Worm (Caenorhabditis elegans) whole organism, early embryonic: ENCODE results near the gene F09B9.5.

Experiments
- B0310.2 ChIP-seq: sonication (generic microtip); optimal IDR thresholded peaks from 2 replicates; lab custom pipeline; 2016; ENCODE audit warnings: mild to moderate bottlenecking, missing genetic modification characterization, missing compliant biosample characterization
- F13C5.2 ChIP-seq: sonication (generic microtip); optimal IDR thresholded peaks from 2 replicates; lab custom pipeline; 2017; ENCODE audit warnings: mild to moderate bottlenecking, missing genetic modification characterization, inconsistent platforms, missing compliant biosample characterization
- aly-1 ChIP-seq: sonication (generic microtip); optimal IDR thresholded peaks from 2 replicates; lab custom pipeline; 2016; ENCODE audit warnings: missing genetic modification characterization, missing compliant biosample characterization
- ama-1 ChIP-seq: fragments of 150-350 bp; optimal IDR thresholded peaks from 2 replicates; lab custom pipeline; 2014
- ceh-13 ChIP-seq: fragments of 200-800 bp; sonication (Bioruptor generic); optimal IDR thresholded peaks from 2 replicates; lab custom pipeline; 2018; ENCODE audit warnings: mild to moderate bottlenecking, missing genetic modification characterization, missing compliant biosample characterization
- ceh-36 ChIP-seq: sonication (generic microtip); optimal IDR thresholded peaks from 2 replicates; lab custom pipeline; 2016; ENCODE audit warnings: missing genetic modification characterization, inconsistent platforms, missing compliant biosample characterization
- ets-7 ChIP-seq: sonication (generic microtip); optimal IDR thresholded peaks from 2 replicates; lab custom pipeline; 2016; ENCODE audit warnings: missing genotype, missing genetic modification characterization, missing compliant biosample characterization
- flt-1 ChIP-seq: fragments of 200-800 bp; sonication (Bioruptor generic); IDR thresholded peaks from 2 replicates; pipeline ENCODE4 v1.3.6; 2022; ENCODE audit warnings: missing genetic modification characterization, missing compliant biosample characterization
- hmbx-1 ChIP-seq: sonication (generic microtip); optimal IDR thresholded peaks from 2 replicates; lab custom pipeline; 2016; ENCODE audit warnings: mild to moderate bottlenecking, missing genetic modification characterization, missing compliant biosample characterization
- hmg-4 ChIP-seq: fragments of 200-800 bp; sonication (Bioruptor generic); optimal IDR thresholded peaks from 2 replicates; lab custom pipeline; 2018; ENCODE audit warnings: mild to moderate bottlenecking, missing genetic modification characterization, missing compliant biosample characterization
- hnd-1 ChIP-seq: sonication (generic microtip); optimal IDR thresholded peaks from 2 replicates; lab custom pipeline; 2016; ENCODE audit warnings: missing genetic modification characterization, missing compliant biosample characterization
- pes-1 ChIP-seq: fragments of 200-800 bp; sonication (Bioruptor generic); IDR thresholded peaks from 2 replicates; pipeline ENCODE4 v1.3.6; 2022; ENCODE audit warnings: missing genetic modification reagents, missing genetic modification characterization, missing compliant biosample characterization
- scrt-1 ChIP-seq: fragments of 200-800 bp; sonication (Bioruptor generic); IDR thresholded peaks from 2 replicates; pipeline ENCODE4 v1.3.6; 2022; ENCODE audit warnings: missing genetic modification characterization, missing compliant biosample characterization
- sea-1 ChIP-seq: fragments of 200-800 bp; sonication (Bioruptor generic); conservative IDR thresholded peaks from 2 replicates; pipeline ENCODE4 v1.3.6; 2022; ENCODE audit warnings: missing genetic modification characterization, missing compliant biosample characterization
- tbx-11 ChIP-seq: fragments of 200-800 bp; sonication (Bioruptor generic); IDR thresholded peaks from 2 replicates; pipeline ENCODE4 v1.3.6; 2022; ENCODE audit warnings: missing genetic modification characterization, missing compliant biosample characterization
- tbx-37 ChIP-seq: fragments of 200-800 bp; sonication (Bioruptor generic); conservative IDR thresholded peaks from 2 replicates; pipeline ENCODE4 v1.3.6; 2022; ENCODE audit warnings: missing genetic modification reagents, missing genetic modification characterization, missing compliant biosample characterization
- tra-4 ChIP-seq: sonication (generic microtip); optimal IDR thresholded peaks from 2 replicates; lab custom pipeline; 2017; ENCODE audit warnings: missing genetic modification characterization, missing compliant biosample characterization

The F09B9.5 gene

DNA sequence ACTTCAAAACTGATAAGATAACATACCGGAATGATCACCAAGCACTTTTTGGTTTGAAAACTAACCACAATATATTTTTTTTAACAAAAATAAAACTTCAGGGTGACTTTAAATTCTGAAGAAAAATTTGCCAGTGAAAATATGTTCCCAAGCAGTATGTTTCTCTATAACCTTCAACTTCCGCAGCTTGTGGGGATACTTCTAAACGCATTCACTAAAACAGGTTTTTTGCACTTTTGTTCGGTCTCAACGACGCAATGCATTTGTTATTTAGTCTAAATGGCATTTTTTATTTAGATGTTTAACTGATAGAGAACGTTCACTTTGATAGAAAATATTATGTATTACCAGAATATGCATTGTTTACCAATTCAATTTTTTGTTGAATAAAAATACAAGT is 34.6 kb downstream of the F09B9.5 start:
- TF ChIP-seq hmbx-1 (tag; lab: Kevin White, UChicago): no peak
- TF ChIP-seq tbx-11: no peak
- TF ChIP-seq tra-4 (tag; lab: Kevin White, UChicago): no peak
- TF ChIP-seq hmg-4 (GFP tag; lab: Kevin White, UChicago): no peak
- TF ChIP-seq flt-1 (GFP tag; lab: Robert Waterston, UW): no peak
- no peak for TF ChIP-seq F13C5.2 (tag; lab: Kevin White, UChicago)
- no peak for TF ChIP-seq ceh-13 (GFP tag; lab: Kevin White, UChicago)
- TF ChIP-seq sea-1 (GFP tag; lab: Robert Waterston, UW): no peak
- no peak for TF ChIP-seq scrt-1 (GFP tag; lab: Robert Waterston, UW)
- no peak for TF ChIP-seq B0310.2 (tag; lab: Kevin White, UChicago)
- TF ChIP-seq ceh-36: no peak
- TF ChIP-seq tbx-37 (GFP tag; lab: Robert Waterston, UW): no peak
- TF ChIP-seq hnd-1 (tag; lab: Kevin White, UChicago): no peak
- TF ChIP-seq ets-7: no peak
- TF ChIP-seq pes-1 (GFP tag; lab: Robert Waterston, UW): no peak
- no peak for TF ChIP-seq ama-1 (lab: Kevin White, UChicago)
- no peak for TF ChIP-seq aly-1 (tag; lab: Kevin White, UChicago)

- TF ChIP-seq ama-1 (lab: Kevin White, UChicago) (no peak), sea-1 (GFP tag; lab: Robert Waterston, UW) (no peak), tbx-11 (no peak), aly-1 (tag; lab: Kevin White, UChicago) (no peak), F13C5.2 (tag; lab: Kevin White, UChicago) (no peak), ceh-36 (no peak), pes-1 (GFP tag; lab: Robert Waterston, UW) (no peak), hmbx-1 (tag; lab: Kevin White, UChicago) (no peak), tbx-37 (GFP tag; lab: Robert Waterston, UW) (no peak), ets-7 (no peak), B0310.2 (tag; lab: Kevin White, UChicago) (no peak), hnd-1 (tag; lab: Kevin White, UChicago) (no peak), scrt-1 (GFP tag; lab: Robert Waterston, UW) (no peak), ceh-13 (GFP tag; lab: Kevin White, UChicago) (no peak), flt-1 (GFP tag; lab: Robert Waterston, UW) (no peak), hmg-4 (GFP tag; lab: Kevin White, UChicago) (no peak), tra-4 (tag; lab: Kevin White, UChicago) (no peak)
Measured at ce11 chrX:10189805-10190204, 35.2 kb downstream of the F09B9.5 start.

DNA sequence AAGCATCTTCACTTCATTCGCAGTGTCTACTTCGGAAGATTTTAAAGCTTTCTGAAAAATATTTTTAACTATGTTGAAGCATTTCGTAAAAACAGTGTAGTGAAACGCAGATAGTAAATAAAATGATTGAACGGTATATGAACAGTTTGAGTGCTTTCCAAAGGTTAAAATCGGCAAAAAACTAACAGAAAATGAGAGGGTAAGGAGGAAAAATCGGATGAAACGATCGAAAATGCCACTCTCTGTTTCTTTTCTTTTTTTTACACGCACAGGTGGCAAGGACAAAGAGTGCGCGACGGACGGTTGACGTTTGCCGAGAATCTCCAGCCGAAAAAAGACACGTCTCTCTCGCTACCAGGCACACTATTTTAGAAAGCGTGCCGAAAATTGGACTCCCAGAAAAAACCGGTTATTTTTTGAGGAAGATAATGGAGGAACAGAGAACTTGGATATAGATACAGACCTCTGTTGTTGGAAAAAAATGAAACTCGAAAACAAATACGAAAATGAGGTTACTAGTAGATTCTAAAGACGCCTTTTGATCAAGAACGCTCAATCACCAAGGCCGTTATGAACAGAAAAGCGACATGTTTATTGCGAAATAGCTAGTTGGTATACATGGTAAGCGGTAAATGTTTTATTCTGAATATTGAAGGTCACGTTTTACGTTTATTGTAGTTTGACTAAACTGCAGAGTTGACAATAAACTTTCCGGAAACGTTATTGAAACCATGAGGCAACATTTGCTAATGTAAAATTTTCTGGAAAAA is 39.9 kb downstream of the F09B9.5 start, which contains the start of gene myrf-2:
Gene myrf-2, minus strand, starts transcription at position 51 of the 770 bp plus-strand sequence.
- no peak for TF ChIP-seq B0310.2 (tag; lab: Kevin White, UChicago)
- no peak for TF ChIP-seq ets-7
- no peak for TF ChIP-seq tbx-11
- TF ChIP-seq sea-1 (GFP tag; lab: Robert Waterston, UW): no peak
- no peak for TF ChIP-seq hmbx-1 (tag; lab: Kevin White, UChicago)
- no peak for TF ChIP-seq tbx-37 (GFP tag; lab: Robert Waterston, UW)
- no peak for TF ChIP-seq ama-1 (lab: Kevin White, UChicago)
- TF ChIP-seq aly-1 (tag; lab: Kevin White, UChicago): no peak
- TF ChIP-seq ceh-36: no peak
- TF ChIP-seq hnd-1 (tag; lab: Kevin White, UChicago): no peak
- TF ChIP-seq pes-1 (GFP tag; lab: Robert Waterston, UW): no peak
- TF ChIP-seq ceh-13 (GFP tag; lab: Kevin White, UChicago): no peak
- no peak for TF ChIP-seq hmg-4 (GFP tag; lab: Kevin White, UChicago)

- TF ChIP-seq flt-1 (GFP tag; lab: Robert Waterston, UW) (no peak), hnd-1 (tag; lab: Kevin White, UChicago) (no peak), hmg-4 (GFP tag; lab: Kevin White, UChicago) (peak; percentile 5)
Measured at ce11 chrX:10197204-10197756, 42.7 kb downstream of the F09B9.5 start, which contains the start of gene nucb-1. nucb-1 (plus strand) TSS chrX:10197706.

- TF ChIP-seq scrt-1 (GFP tag; lab: Robert Waterston, UW) (no peak), F13C5.2 (tag; lab: Kevin White, UChicago) (no peak), ets-7 (no peak)
Measured at ce11 chrX:10199202-10199601, 44.6 kb downstream of the F09B9.5 start.

DNA sequence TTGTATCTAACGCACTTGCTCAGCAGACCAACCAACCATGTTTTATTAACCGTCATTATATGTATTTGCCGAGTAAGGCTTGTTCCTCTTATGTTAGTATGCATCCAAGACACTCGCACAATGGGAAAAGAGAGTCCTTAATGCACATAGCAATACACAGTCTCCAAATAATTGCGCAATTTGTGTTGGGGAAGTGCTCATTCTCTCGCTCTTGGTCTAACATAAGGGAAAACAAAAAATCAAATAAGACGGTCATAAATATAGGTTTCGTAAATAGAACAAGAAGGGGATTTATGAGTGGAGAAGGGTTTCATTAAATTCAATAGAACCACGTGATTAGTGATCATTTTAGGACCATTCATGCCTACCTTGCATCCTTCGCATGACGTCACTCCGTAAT is 48.9 kb downstream of the F09B9.5 start:
- TF ChIP-seq pes-1 (GFP tag; lab: Robert Waterston, UW): peak; percentile 51; the same call in 1 of the 2 replicates
- TF ChIP-seq hmg-4 (GFP tag; lab: Kevin White, UChicago): no peak
- peak; percentile 11 for TF ChIP-seq ceh-13 (GFP tag; lab: Kevin White, UChicago)

ce11 chrX:10204313-10205063 is 49.9 kb downstream of the F09B9.5 start:
- TF ChIP-seq hmbx-1 (tag; lab: Kevin White, UChicago) (no peak), flt-1 (GFP tag; lab: Robert Waterston, UW) (0 out of 2 replicates have a peak, but pooled peaks have one; percentile 5), ceh-36 (peak; percentile 48), pes-1 (GFP tag; lab: Robert Waterston, UW) (peak; percentile 47; the same call in 1 of the 2 replicates), hmg-4 (GFP tag; lab: Kevin White, UChicago) (peak; percentile 7), tbx-11 (0 out of 2 replicates have a peak, but pooled peaks have one; percentile 14), tra-4 (tag; lab: Kevin White, UChicago) (no peak)
